Worm (Caenorhabditis elegans) whole organism, midembryonic: Measurements from ENCODE around the gene T11B7.2.

Source experiments
- T22C8.4 ChIP-seq: fragments of 200-800 bp; sonication (Bioruptor generic); IDR thresholded peaks from 2 replicates; pipeline ENCODE4 v1.3.6; 2022; ENCODE audit warnings: missing genetic modification characterization, missing compliant biosample characterization
- cog-1 ChIP-seq: sonication (generic microtip); optimal IDR thresholded peaks from 2 replicates; lab custom pipeline; 2016; ENCODE audit warnings: missing genetic modification characterization, missing compliant biosample characterization
- flt-1 ChIP-seq: fragments of 200-800 bp; sonication (Bioruptor generic); IDR thresholded peaks from 2 replicates; pipeline ENCODE4 v1.3.6; 2022; ENCODE audit warnings: missing genetic modification characterization, missing compliant biosample characterization
- med-1 ChIP-seq: sonication (generic microtip); optimal IDR thresholded peaks from 2 replicates; lab custom pipeline; 2017; ENCODE audit warnings: missing genetic modification characterization, mild to moderate bottlenecking, missing compliant biosample characterization, antibody characterized with exemption, missing genetic modification reagents; ENCODE audit not compliant: insufficient read depth
- ref-1 ChIP-seq: fragments of 200-800 bp; sonication (Bioruptor generic); conservative IDR thresholded peaks from 2 replicates; pipeline ENCODE4 v1.3.6; 2022; ENCODE audit warnings: missing genetic modification reagents, missing genetic modification characterization, missing compliant biosample characterization
- tab-1 ChIP-seq: fragments of 200-800 bp; sonication (Bioruptor generic); IDR thresholded peaks from 2 replicates; pipeline ENCODE4 v1.3.6; 2022; ENCODE audit warnings: missing genetic modification characterization, missing compliant biosample characterization
- ztf-29 ChIP-seq: fragments of 200-800 bp; sonication (Bioruptor generic); IDR thresholded peaks from 2 replicates; pipeline ENCODE4 v1.3.6; 2022; ENCODE audit warnings: missing genetic modification reagents, missing genetic modification characterization, missing compliant biosample characterization

DNA sequence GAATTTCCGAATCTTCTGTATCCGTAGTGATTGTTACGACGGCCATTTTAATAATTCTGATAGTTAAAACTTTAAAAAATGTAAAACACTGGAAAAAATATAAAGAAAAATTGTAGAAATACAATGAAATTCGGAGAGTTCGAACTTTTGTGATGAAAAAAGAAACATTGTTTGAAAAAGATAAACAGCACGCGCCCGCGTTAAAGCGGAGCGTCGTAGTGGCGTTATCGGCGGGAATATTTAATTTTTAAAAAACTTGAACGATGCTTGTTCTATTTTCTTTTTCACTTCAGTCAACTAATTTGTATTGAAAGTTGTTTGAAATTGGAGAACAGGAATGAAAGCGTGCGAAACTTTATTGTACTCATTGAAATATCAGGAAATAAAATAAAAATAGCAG is 25.3 kb upstream of the T11B7.2 start, which contains the start of gene npp-23:
- no peak for TF ChIP-seq med-1 (GFP tag; lab: Kevin White, UChicago)
- TF ChIP-seq flt-1: no peak
- TF ChIP-seq tab-1 (GFP tag; lab: Robert Waterston, UW): no peak
- no peak for TF ChIP-seq cog-1 (tag; lab: Kevin White, UChicago)
- no peak for TF ChIP-seq ref-1 (GFP tag; lab: Robert Waterston, UW)
- TF ChIP-seq ztf-29: no peak
- no peak for TF ChIP-seq T22C8.4 (GFP tag; lab: Robert Waterston, UW)
